Worm (Caenorhabditis elegans): Measurements from ENCODE around the gene gsy-1.

DNA sequence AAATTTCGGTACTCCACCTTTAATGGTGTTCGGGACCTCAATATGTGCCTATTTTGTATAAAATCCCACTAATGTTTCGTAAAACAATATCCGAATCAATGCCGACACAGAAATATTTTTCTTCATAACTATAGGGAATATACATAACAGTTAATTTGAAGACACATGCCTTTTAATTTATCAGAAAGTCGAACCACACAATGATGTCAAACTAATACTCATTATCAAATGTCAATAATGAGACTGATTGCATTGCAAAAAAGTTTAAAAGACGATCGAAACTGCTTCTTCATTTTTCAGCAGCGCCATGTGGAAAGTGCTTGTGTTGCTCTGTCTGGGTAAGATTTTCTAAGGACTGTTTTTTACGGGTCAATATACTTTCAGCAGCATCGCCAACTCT, 23.1 kb upstream of the gsy-1 start, which contains the start of gene clec-65:
- TF ChIP-seq skn-1 (tag; optimal IDR thresholded peaks at IDR 0.05): no peak
- no peak for TF ChIP-seq ama-1 (optimal IDR thresholded peaks at IDR 0.05)
- no peak for TF ChIP-seq nhr-237 (tag; optimal IDR thresholded peaks at IDR 0.05)
- TF ChIP-seq nhr-77 (tag; optimal IDR thresholded peaks at IDR 0.05): no peak
- TF ChIP-seq lin-39 (tag; optimal IDR thresholded peaks at IDR 0.05): no peak
- no peak for TF ChIP-seq mab-5 (tag; optimal IDR thresholded peaks at IDR 0.05)
- no peak for TF ChIP-seq ztf-11 (tag; optimal IDR thresholded peaks at IDR 0.05)
- no peak for TF ChIP-seq unc-39 (tag; optimal IDR thresholded peaks at IDR 0.05)
- no peak for TF ChIP-seq zag-1 (tag; optimal IDR thresholded peaks at IDR 0.05)
- no peak for TF ChIP-seq ZK546.5 (tag; optimal IDR thresholded peaks at IDR 0.05)
- TF ChIP-seq sma-9 (GFP tag; optimal IDR thresholded peaks at IDR 0.05): no peak
- TF ChIP-seq sma-9 (tag; optimal IDR thresholded peaks at IDR 0.05): no peak
